Fruit fly (Drosophila melanogaster) S2 (cell line): ENCODE data around the gene CG10561.

Experiments used
- CG8478 ChIP-seq: fragments of >200 bp; optimal IDR thresholded peaks from 2 replicates; lab custom pipeline; 2018
- CTCF ChIP-seq, 2 experiments: fragments of >200 bp; optimal IDR thresholded peaks; 2 replicates each; lab custom pipeline; 2018

CG10561 gene

DNA sequence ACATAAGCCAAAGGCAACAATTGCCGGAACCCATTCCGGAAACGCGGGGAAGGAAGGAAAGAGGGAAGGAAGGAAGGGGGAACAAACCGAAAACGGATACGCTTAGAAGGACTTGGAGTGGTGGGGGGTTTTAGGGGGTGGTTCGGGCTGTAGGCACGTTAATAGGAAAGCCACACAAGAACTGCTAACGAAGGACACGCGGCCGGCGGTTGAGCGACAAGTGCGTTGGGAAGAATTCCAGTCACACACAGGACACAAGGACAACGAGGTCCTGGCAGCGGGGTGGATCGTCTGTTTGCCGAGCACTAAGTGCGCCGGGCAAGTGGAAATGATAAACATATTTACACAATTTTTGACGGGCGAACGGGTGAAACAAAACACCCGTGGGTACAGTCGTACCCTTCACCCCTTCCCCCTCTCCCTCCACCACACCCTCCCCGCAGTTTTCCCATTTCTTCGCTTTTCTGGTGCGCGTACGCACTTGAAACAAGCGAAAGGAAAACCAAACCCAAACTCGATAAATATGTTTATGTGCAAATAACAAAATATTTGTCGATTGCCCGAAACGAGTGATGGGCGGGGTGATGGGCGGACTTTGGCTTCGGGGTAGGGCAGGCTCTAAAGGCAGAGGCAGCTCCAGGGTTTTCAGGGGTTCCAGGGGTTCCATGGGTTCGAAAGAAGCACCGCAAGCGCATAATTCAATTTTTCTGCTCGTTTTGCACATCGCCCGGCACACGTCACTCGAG is 10.9 kb upstream of the CG10561 start:
- TF ChIP-seq CG8478 (no peak), CTCF (optimal IDR thresholded peaks at IDR 0.05; lab: Kevin White, UChicago) (no peak)

DNA sequence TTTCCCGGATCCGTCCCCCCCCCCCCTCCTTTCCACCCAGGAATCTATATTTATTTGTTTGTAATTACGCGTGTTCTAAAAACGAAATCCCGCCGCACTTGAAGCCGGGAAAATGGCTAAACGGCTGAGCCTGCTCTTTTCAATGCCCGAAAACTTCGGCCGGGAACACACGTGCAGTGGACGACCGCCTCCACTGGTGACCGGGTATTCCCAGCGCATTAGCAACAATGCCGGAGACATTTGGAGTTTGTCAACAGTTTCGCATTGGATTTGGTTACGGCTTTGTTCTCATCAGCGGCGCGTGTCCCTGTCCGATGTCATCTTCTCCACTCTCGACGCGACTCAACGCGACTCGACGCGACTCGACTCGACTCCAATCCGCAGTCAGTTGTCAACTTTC is 9.8 kb upstream of the CG10561 start:
- TF ChIP-seq CTCF (optimal IDR thresholded peaks at IDR 0.05; lab: Kevin White, UChicago) = no peak
- no peak for TF ChIP-seq CG8478

dm6 chr2L:19106235-19106634 is 8.0 kb upstream of the CG10561 start:
- TF ChIP-seq CTCF (optimal IDR thresholded peaks at IDR 0.05; lab: Kevin White, UChicago) = no peak
- TF ChIP-seq CG8478 = no peak

- TF ChIP-seq CG8478 (no peak), CTCF (optimal IDR thresholded peaks at IDR 0.05; lab: Kevin White, UChicago) (no peak)
These were observed 5.8 kb upstream of the CG10561 start, which contains the start of gene Lim3 for dm6 chr2L:19108377-19108876. TSS of gene Lim3 (minus strand) at chr2L:19108427.

- TF ChIP-seq CTCF (optimal IDR thresholded peaks at IDR 0.05; lab: Kevin White, UChicago) (no peak), CG8478 (no peak)
These were observed 4.5 kb upstream of the CG10561 start, which contains the start of gene amd for dm6 chr2L:19109625-19110204. TSS of gene amd (plus strand) at chr2L:19110154.

- TF ChIP-seq CG8478 (no peak), CTCF (optimal IDR thresholded peaks at IDR 0.05; lab: Kevin White, UChicago) (no peak)
These were observed 3.1 kb upstream of the CG10561 start for dm6 chr2L:19111137-19111536.

dm6 chr2L:19111729-19112128 is 2.5 kb upstream of the CG10561 start:
- TF ChIP-seq CTCF (optimal IDR thresholded peaks at IDR 0.05; lab: Kevin White, UChicago) (no peak), CG8478 (no peak)

- no peak for TF ChIP-seq CG8478
- no peak for TF ChIP-seq CTCF (optimal IDR thresholded peaks at IDR 0.05; lab: Kevin White, UChicago)
These were observed 2.0 kb upstream of the CG10561 start for dm6 chr2L:19112200-19112599.

dm6 chr2L:19120196-19120950 is 6.2 kb downstream of the CG10561 start, which contains the start of gene Ddc:
TSS of gene Ddc (minus strand) at chr2L:19120306.
- no peak for TF ChIP-seq CTCF (optimal IDR thresholded peaks at IDR 0.05; lab: Kevin White, UChicago)
- no peak for TF ChIP-seq CG8478

dm6 chr2L:19120984-19121383 is 6.8 kb downstream of the CG10561 start:
- TF ChIP-seq CTCF (optimal IDR thresholded peaks at IDR 0.05; lab: Kevin White, UChicago) = no peak
- no peak for TF ChIP-seq CG8478

DNA sequence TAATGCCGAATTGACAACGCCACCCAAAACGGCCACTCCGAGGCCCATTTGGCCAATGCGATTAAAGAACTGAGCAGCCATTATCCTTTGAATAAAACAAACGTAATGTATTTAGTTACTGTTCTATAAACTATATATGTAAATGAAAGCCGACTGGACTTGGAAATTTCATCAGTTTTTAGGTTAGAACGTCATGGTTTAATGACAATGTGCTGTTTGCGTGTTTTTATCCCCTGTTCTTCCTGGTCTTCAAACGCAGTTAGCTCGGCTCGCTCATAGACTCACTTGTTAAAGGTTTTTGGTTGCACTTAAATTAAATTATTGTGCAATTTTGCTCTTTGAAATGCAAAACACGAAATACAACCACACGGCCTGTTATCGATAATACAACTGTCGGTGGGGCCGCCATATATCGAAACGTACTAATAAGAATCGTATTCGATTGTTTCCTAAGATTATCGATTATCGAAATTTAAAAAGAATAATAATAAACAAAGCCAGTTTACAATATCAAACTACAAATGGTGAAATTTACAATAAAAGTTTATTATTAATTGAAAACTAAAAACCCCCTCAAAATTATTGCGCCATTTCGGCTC is 9.4 kb downstream of the CG10561 start, which contains the start of gene Phb1:
Gene Phb1, minus strand, starts transcription at position 398 of the 599 bp plus-strand sequence.
- TF ChIP-seq CG8478 (no peak), CTCF (optimal IDR thresholded peaks at IDR 0.05; lab: Kevin White, UChicago) (no peak)

- TF ChIP-seq CG8478 (no peak), CTCF (optimal IDR thresholded peaks at IDR 0.05; lab: Kevin White, UChicago) (no peak)
These were observed 12.7 kb downstream of the CG10561 start for dm6 chr2L:19126888-19127287.

dm6 chr2L:19131905-19132402 is 17.8 kb downstream of the CG10561 start, which contains the start of the genes AsnRS and DCTN6-p27:
TSS of gene AsnRS (minus strand) at chr2L:19131954.
TSS of gene DCTN6-p27 (plus strand) at chr2L:19132323.
- TF ChIP-seq CTCF (optimal IDR thresholded peaks at IDR 0.05; lab: Kevin White, UChicago) = no peak
- no peak for TF ChIP-seq CG8478

DNA sequence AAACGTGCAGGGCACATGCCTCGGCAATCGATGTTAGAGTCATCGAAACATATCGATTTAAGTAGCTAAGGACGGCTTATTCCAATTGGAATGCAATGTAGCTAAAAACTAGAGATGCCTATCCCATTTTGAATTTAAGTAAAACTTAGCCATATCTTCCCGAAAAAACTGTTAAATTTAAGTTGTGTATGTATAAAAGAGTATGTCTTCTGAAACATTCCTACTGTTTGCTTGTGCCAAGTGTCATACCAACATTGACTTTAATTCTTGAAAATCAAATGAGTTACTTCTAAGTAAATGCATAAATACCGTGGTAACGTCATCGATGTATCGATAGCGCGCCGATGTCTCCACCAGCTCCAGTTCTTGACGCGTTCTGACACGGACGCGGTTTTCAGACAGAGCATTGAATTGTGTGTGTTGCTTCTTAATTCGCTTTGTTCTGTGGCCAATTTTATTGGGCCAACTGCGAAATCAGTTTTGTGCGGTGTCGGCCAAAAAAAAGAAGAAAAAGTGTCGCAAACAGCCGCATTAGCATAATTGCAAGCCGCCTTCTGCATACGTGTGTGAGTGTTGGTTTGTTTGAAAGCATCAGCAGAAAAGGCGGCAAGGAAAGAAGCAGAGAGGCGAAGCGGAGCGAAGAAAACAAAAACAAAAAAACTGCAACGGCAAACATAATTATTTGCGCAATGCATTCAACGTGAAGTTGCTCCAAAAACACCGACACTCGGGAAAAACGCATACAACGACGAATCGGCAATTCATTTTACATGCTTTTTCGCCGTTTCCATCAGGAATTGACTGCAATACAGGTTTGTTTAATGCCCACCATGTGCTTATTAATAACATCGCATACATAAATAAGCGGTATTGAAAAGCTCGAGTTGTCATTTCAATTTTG is 19.5 kb downstream of the CG10561 start, which contains the start of gene brat:
Gene brat, plus strand, starts transcription at position 352 of the 901 bp plus-strand sequence.
- peak in 1 of 2 experiments; percentile 12 for TF ChIP-seq CTCF (optimal IDR thresholded peaks at IDR 0.05; lab: Kevin White, UChicago)
- no peak for TF ChIP-seq CG8478
